Worm (Caenorhabditis elegans) whole organism, early embryonic: ENCODE data around the gene msp-56.

Source experiments
- B0310.2 ChIP-seq: sonication (generic microtip); optimal IDR thresholded peaks from 2 replicates; lab custom pipeline; 2016; ENCODE audit warnings: mild to moderate bottlenecking, missing genetic modification characterization, missing compliant biosample characterization
- F13C5.2 ChIP-seq: sonication (generic microtip); optimal IDR thresholded peaks from 2 replicates; lab custom pipeline; 2017; ENCODE audit warnings: mild to moderate bottlenecking, missing genetic modification characterization, inconsistent platforms, missing compliant biosample characterization
- aly-1 ChIP-seq: sonication (generic microtip); optimal IDR thresholded peaks from 2 replicates; lab custom pipeline; 2016; ENCODE audit warnings: missing genetic modification characterization, missing compliant biosample characterization
- ama-1 ChIP-seq: fragments of 150-350 bp; optimal IDR thresholded peaks from 2 replicates; lab custom pipeline; 2014
- ceh-13 ChIP-seq: fragments of 200-800 bp; sonication (Bioruptor generic); optimal IDR thresholded peaks from 2 replicates; lab custom pipeline; 2018; ENCODE audit warnings: mild to moderate bottlenecking, missing genetic modification characterization, missing compliant biosample characterization
- ceh-36 ChIP-seq: sonication (generic microtip); optimal IDR thresholded peaks from 2 replicates; lab custom pipeline; 2016; ENCODE audit warnings: missing genetic modification characterization, inconsistent platforms, missing compliant biosample characterization
- ets-7 ChIP-seq: sonication (generic microtip); optimal IDR thresholded peaks from 2 replicates; lab custom pipeline; 2016; ENCODE audit warnings: missing genotype, missing genetic modification characterization, missing compliant biosample characterization
- flt-1 ChIP-seq: fragments of 200-800 bp; sonication (Bioruptor generic); IDR thresholded peaks from 2 replicates; pipeline ENCODE4 v1.3.6; 2022; ENCODE audit warnings: missing genetic modification characterization, missing compliant biosample characterization
- hmbx-1 ChIP-seq: sonication (generic microtip); optimal IDR thresholded peaks from 2 replicates; lab custom pipeline; 2016; ENCODE audit warnings: mild to moderate bottlenecking, missing genetic modification characterization, missing compliant biosample characterization
- hmg-4 ChIP-seq: fragments of 200-800 bp; sonication (Bioruptor generic); optimal IDR thresholded peaks from 2 replicates; lab custom pipeline; 2018; ENCODE audit warnings: mild to moderate bottlenecking, missing genetic modification characterization, missing compliant biosample characterization
- hnd-1 ChIP-seq: sonication (generic microtip); optimal IDR thresholded peaks from 2 replicates; lab custom pipeline; 2016; ENCODE audit warnings: missing genetic modification characterization, missing compliant biosample characterization
- pes-1 ChIP-seq: fragments of 200-800 bp; sonication (Bioruptor generic); IDR thresholded peaks from 2 replicates; pipeline ENCODE4 v1.3.6; 2022; ENCODE audit warnings: missing genetic modification reagents, missing genetic modification characterization, missing compliant biosample characterization
- scrt-1 ChIP-seq: fragments of 200-800 bp; sonication (Bioruptor generic); IDR thresholded peaks from 2 replicates; pipeline ENCODE4 v1.3.6; 2022; ENCODE audit warnings: missing genetic modification characterization, missing compliant biosample characterization
- sea-1 ChIP-seq: fragments of 200-800 bp; sonication (Bioruptor generic); conservative IDR thresholded peaks from 2 replicates; pipeline ENCODE4 v1.3.6; 2022; ENCODE audit warnings: missing genetic modification characterization, missing compliant biosample characterization
- tbx-11 ChIP-seq: fragments of 200-800 bp; sonication (Bioruptor generic); IDR thresholded peaks from 2 replicates; pipeline ENCODE4 v1.3.6; 2022; ENCODE audit warnings: missing genetic modification characterization, missing compliant biosample characterization
- tbx-37 ChIP-seq: fragments of 200-800 bp; sonication (Bioruptor generic); conservative IDR thresholded peaks from 2 replicates; pipeline ENCODE4 v1.3.6; 2022; ENCODE audit warnings: missing genetic modification reagents, missing genetic modification characterization, missing compliant biosample characterization
- tra-4 ChIP-seq: sonication (generic microtip); optimal IDR thresholded peaks from 2 replicates; lab custom pipeline; 2017; ENCODE audit warnings: missing genetic modification characterization, missing compliant biosample characterization

msp-56 gene

DNA sequence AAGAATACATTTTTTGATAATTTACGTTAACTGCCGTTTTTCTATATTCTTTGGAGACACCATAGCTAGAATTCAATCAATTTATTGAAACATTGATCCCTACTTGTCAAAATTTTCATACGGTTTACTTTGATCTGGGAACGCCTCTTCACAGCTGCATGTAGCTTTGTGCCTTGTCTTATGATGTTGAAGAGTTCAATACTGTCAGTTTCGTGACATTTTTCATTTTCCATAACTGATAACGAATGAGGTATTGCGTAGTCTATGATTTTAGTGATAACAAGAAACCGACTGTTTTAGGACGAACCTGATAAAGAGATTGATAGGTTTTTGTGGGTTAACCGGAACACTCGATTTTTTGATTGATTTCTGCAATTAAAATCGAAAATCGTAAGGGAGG lies 39.9 kb upstream of the msp-56 start:
- TF ChIP-seq hmg-4 (GFP tag; lab: Kevin White, UChicago) (no peak), hmbx-1 (tag; lab: Kevin White, UChicago) (no peak), ama-1 (no peak), scrt-1 (GFP tag; lab: Robert Waterston, UW) (no peak), sea-1 (no peak), tra-4 (no peak), F13C5.2 (tag; lab: Kevin White, UChicago) (no peak), aly-1 (tag; lab: Kevin White, UChicago) (no peak)

DNA sequence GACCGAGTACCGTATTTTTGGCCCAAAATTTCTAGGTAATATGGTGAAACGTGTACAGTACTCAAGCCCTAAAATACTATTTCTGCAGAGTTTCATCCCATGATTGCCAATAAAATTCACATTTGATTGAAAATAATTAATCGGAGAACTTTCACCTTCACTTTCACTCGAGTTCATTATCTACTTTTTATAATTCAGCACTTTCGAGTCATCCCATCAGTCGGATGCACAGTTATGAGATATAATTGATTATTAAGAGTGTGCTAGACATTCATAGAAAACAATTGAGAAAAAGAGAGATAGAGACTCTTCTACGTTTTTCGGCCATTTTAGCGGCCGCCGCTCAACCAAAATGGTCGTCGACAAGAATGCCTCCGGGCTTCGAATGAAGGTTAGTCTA lies 38.6 kb upstream of the msp-56 start, which contains the start of gene fat-3:
Gene fat-3, plus strand, starts transcription at position 313 of the 400 bp plus-strand sequence.
- TF ChIP-seq tbx-37 (GFP tag; lab: Robert Waterston, UW), result no peak
- TF ChIP-seq scrt-1 (GFP tag; lab: Robert Waterston, UW), result no peak
- no peak for TF ChIP-seq ama-1
- TF ChIP-seq ets-7 (tag; lab: Kevin White, UChicago), result no peak
- no peak for TF ChIP-seq hmbx-1 (tag; lab: Kevin White, UChicago)
- TF ChIP-seq F13C5.2 (tag; lab: Kevin White, UChicago), result no peak
- no peak for TF ChIP-seq B0310.2
- no peak for TF ChIP-seq tbx-11
- no peak for TF ChIP-seq hmg-4 (GFP tag; lab: Kevin White, UChicago)
- no peak for TF ChIP-seq hnd-1
- TF ChIP-seq flt-1 (GFP tag; lab: Robert Waterston, UW), result no peak
- no peak for TF ChIP-seq ceh-13 (GFP tag; lab: Kevin White, UChicago)
- TF ChIP-seq aly-1 (tag; lab: Kevin White, UChicago), result no peak
- no peak for TF ChIP-seq tra-4
- no peak for TF ChIP-seq sea-1

DNA sequence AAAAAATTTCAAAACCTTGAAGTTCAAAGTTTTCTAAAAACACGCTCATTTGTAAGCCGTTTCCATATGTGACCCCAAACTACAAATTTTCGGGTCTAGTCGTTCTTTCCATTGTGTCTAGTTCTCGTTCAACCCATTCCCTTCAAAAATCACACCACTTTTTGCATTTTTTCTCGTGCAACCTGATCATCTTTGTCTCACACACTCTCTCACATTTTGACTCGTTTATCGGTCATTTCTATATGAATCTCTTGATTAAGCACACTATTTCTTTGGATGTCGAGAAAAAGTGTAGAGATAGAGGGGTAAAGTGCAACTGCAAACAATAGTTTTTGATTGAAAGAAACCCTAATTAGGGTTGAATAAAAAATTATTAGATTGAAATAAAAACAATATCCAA lies 37.8 kb upstream of the msp-56 start:
- TF ChIP-seq hmg-4 (GFP tag; lab: Kevin White, UChicago), result no peak
- no peak for TF ChIP-seq hnd-1
- no peak for TF ChIP-seq tbx-11
- TF ChIP-seq B0310.2, result no peak
- TF ChIP-seq pes-1 (GFP tag; lab: Robert Waterston, UW), result no peak
- no peak for TF ChIP-seq F13C5.2 (tag; lab: Kevin White, UChicago)
- TF ChIP-seq tbx-37 (GFP tag; lab: Robert Waterston, UW), result no peak

DNA sequence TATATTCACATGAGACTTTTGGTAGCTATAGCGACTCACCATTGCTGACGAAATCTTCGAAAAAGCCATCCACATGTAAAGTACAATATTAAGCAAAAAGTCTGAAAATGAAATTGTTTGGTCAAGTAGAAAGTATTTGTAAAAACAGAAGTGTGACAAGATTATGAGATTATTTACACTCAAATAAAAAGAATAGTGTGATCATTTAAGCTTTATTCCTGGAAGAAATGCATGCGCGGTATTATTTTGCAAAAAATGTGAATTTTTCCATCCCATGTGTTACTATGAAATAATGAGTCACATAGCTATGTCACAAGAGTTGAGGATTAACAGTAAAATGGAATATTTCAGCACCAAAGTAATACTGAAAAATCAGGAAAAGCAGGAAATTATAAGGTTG lies 30.7 kb upstream of the msp-56 start, which contains the start of gene dct-15:
Gene dct-15, minus strand, starts transcription at position 101 of the 400 bp plus-strand sequence.
- no peak for TF ChIP-seq flt-1 (GFP tag; lab: Robert Waterston, UW)
- TF ChIP-seq B0310.2, result no peak
- no peak for TF ChIP-seq hmg-4 (GFP tag; lab: Kevin White, UChicago)
- no peak for TF ChIP-seq F13C5.2 (tag; lab: Kevin White, UChicago)

DNA sequence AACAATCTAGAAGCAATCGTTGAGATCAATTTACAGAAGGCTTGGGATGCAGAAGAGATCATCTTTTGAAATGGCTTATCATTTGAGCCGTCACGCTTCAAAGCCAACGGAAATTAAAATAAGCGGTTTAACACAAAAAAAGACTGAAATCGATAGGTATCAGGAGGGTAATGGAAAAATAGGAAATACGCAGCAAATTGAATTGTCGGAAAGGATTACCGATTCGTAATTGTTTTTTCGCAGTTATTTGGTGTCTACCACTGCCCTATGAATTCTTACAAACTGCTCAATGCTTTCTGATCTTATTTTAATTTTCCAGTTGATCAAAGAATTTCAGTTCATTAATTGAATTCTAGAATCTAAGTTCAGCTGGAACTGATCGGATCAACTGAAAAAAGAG lies 29.9 kb upstream of the msp-56 start:
- TF ChIP-seq ceh-36 (tag; lab: Kevin White, UChicago) (no peak), tbx-37 (GFP tag; lab: Robert Waterston, UW) (no peak), scrt-1 (GFP tag; lab: Robert Waterston, UW) (no peak), hmg-4 (GFP tag; lab: Kevin White, UChicago) (no peak)

DNA sequence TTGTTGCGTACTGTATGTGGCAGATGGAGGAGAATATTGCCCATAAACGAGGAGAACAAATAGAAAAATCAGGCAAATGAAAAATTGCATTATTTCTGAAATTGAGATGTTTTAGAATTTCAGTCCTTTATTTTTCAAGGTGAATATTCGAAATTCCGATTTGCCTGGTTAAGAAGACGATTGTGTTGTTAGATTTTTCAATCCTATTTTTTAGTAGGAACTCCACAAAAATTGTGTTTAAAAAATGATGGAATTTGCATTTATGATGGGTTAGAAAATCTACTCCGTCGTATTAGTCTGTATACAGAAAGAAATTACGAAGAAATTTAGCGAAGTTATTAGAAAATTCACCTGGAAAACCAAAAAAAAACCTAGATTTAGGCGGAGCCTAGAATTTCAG lies 25.9 kb upstream of the msp-56 start, which contains the start of gene egl-20:
Gene egl-20, minus strand, starts transcription at position 101 of the 400 bp plus-strand sequence.
- TF ChIP-seq F13C5.2 (tag; lab: Kevin White, UChicago) (no peak), hmbx-1 (tag; lab: Kevin White, UChicago) (no peak), hnd-1 (no peak), tbx-37 (GFP tag; lab: Robert Waterston, UW) (no peak), hmg-4 (GFP tag; lab: Kevin White, UChicago) (no peak), flt-1 (GFP tag; lab: Robert Waterston, UW) (no peak), tbx-11 (no peak), ets-7 (tag; lab: Kevin White, UChicago) (no peak), sea-1 (no peak), pes-1 (GFP tag; lab: Robert Waterston, UW) (no peak), ceh-13 (GFP tag; lab: Kevin White, UChicago) (no peak), ceh-36 (tag; lab: Kevin White, UChicago) (no peak), B0310.2 (no peak)

DNA sequence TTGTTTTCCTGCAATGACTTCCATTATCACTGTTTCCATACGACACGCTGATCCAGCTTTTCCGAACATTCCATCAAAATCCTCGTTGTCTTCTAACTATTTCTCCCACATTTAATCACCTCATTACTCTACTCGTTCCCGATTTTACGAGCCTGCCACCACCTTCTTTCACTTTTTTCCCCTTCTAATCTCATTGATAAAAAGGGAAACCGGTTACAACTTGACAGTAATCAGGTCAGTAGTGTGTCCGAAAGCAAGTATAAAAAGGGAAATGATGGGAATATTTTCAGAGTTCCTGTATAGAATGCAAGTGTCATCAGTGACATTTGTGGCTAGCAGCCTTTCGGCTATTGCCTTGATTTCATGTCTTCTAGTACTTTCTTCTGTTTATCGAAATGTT lies 19.7 kb upstream of the msp-56 start, which contains the start of gene col-123:
Gene col-123, plus strand, starts transcription at position 301 of the 400 bp plus-strand sequence.
- TF ChIP-seq hmg-4 (GFP tag; lab: Kevin White, UChicago), result no peak

DNA sequence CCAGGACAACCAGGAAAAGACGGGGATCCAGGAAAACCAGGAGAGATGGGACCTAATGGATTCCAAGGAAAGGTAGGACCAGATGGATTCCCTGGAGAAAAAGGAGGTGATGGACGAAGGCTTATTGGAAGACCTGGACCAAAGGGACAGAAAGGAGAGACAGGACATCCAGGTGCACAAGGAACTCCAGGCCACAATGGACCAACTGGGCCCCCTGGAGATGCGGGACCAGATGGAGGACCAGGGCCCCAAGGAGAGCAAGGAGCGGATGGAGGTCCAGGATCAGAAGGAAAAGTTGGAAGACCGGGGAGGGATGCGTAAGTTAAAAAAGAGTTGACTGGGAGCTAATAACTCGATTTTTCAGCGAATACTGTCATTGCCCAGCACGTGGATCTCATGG lies 18.8 kb upstream of the msp-56 start:
- TF ChIP-seq hnd-1 (no peak), tra-4 (no peak), hmg-4 (GFP tag; lab: Kevin White, UChicago) (no peak), tbx-37 (GFP tag; lab: Robert Waterston, UW) (no peak), ets-7 (tag; lab: Kevin White, UChicago) (no peak), pes-1 (GFP tag; lab: Robert Waterston, UW) (no peak), hmbx-1 (tag; lab: Kevin White, UChicago) (no peak), ceh-13 (GFP tag; lab: Kevin White, UChicago) (no peak), tbx-11 (no peak), ama-1 (no peak), B0310.2 (no peak), F13C5.2 (tag; lab: Kevin White, UChicago) (no peak), flt-1 (GFP tag; lab: Robert Waterston, UW) (no peak), ceh-36 (tag; lab: Kevin White, UChicago) (no peak), scrt-1 (GFP tag; lab: Robert Waterston, UW) (no peak), sea-1 (no peak), aly-1 (tag; lab: Kevin White, UChicago) (no peak)
